Worm (Caenorhabditis elegans) whole organism, L2 larva: Measurements from ENCODE around the gene exc-6.

Experiments
- F13H6.1 ChIP-seq: sonication (generic microtip); optimal IDR thresholded peaks from 2 replicates; lab custom pipeline; 2016; ENCODE audit warnings: missing genetic modification characterization, missing compliant biosample characterization
- R02D3.7 ChIP-seq: fragments of 150-350 bp; optimal IDR thresholded peaks from 2 replicates; lab custom pipeline; 2014; ENCODE audit warnings: missing biosample characterization, missing genetic modification characterization
- crh-2 ChIP-seq: sonication (generic microtip); optimal IDR thresholded peaks from 2 replicates; lab custom pipeline; 2017; ENCODE audit warnings: missing biosample characterization, missing genetic modification characterization
- elt-3 ChIP-seq: sonication (generic microtip); optimal IDR thresholded peaks from 2 replicates; lab custom pipeline; 2017; ENCODE audit warnings: missing biosample characterization, missing genetic modification characterization
- gmeb-1 ChIP-seq: fragments of 150-350 bp; optimal IDR thresholded peaks from 2 replicates; lab custom pipeline; 2014; ENCODE audit warnings: missing biosample characterization, missing genetic modification characterization
- lin-39 ChIP-seq: fragments of 150-350 bp; optimal IDR thresholded peaks from 2 replicates; lab custom pipeline; 2014; ENCODE audit warnings: missing biosample characterization, missing genetic modification reagents, missing genetic modification characterization
- mdl-1 ChIP-seq, 2 experiments: fragments of 150-350 bp in 1 of 2; sonication (generic microtip) in 1 of 2; optimal IDR thresholded peaks; 2 replicates each; lab custom pipeline; 2017; ENCODE audit warnings: missing biosample characterization in 2 of 2, missing genetic modification characterization in 2 of 2
- nhr-10 ChIP-seq: sonication (generic microtip); optimal IDR thresholded peaks from 2 replicates; lab custom pipeline; 2017; ENCODE audit warnings: missing biosample characterization, missing genetic modification characterization
- zag-1 ChIP-seq: fragments of 150-350 bp; optimal IDR thresholded peaks from 2 replicates; lab custom pipeline; 2014; ENCODE audit warnings: missing biosample characterization, missing genetic modification characterization
- ztf-4 ChIP-seq: fragments of 150-350 bp; optimal IDR thresholded peaks from 2 replicates; lab custom pipeline; 2014; ENCODE audit warnings: missing biosample characterization, missing genetic modification characterization

DNA sequence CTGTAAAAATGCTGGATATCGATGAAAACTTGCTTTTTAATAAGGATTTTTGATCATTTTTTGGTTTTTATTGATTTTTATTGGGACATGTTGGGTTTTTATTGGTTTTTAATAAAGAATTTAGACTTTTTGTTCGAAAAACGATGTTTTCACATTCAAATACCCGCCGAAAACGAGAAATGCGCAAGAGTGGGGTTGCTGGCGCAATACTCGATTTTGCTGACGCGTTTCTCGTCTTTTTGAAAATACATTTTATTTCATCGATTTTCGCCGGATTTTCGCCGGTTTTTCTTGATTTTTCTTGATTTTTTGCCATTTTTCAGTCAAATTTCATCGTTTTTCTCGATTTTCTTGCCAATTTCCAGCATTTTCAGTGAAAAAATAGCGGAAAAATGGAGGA is 39.8 kb downstream of the exc-6 start, which contains the start of gene smr-1:
- TF ChIP-seq crh-2 = peak; percentile 87
- TF ChIP-seq nhr-10 = no peak
- TF ChIP-seq elt-3 (tag; lab: Kevin White, UChicago) = no peak
- peak; percentile 53 for TF ChIP-seq R02D3.7 (tag; lab: Kevin White, UChicago)
- peak; percentile 80 for TF ChIP-seq ztf-4 (tag; lab: Kevin White, UChicago)
- peak; percentile 28 for TF ChIP-seq zag-1 (tag; lab: Kevin White, UChicago)
- TF ChIP-seq F13H6.1 = peak; percentile 80
- no peak for TF ChIP-seq lin-39 (tag; lab: Kevin White, UChicago)
- TF ChIP-seq gmeb-1 (tag; lab: Kevin White, UChicago) = peak; percentile 98
- TF ChIP-seq mdl-1 (tag; optimal IDR thresholded peaks at IDR 0.05; lab: Kevin White, UChicago) = peak in 1 of 2 experiments; percentile 45
